Fruit fly (Drosophila melanogaster) whole organism, embryonic: ENCODE measurements around the gene Syt12.

ENCODE experiments used
- B-H1 ChIP-seq: fragments of 200-800 bp; sonication (Bioruptor generic); IDR thresholded peaks from 3 replicates; pipeline ENCODE4 v1.3.6; 2022; ENCODE audit warnings: missing biosample characterization, missing genetic modification characterization
- Bdp1 ChIP-seq: fragments of 200-800 bp; sonication (Bioruptor generic); optimal IDR thresholded peaks from 3 replicates; lab custom pipeline; 2016; ENCODE audit warnings: missing biosample characterization, missing genetic modification characterization
- CG10431 ChIP-seq: fragments of 200-800 bp; sonication (Bioruptor generic); optimal IDR thresholded peaks from 3 replicates; lab custom pipeline; 2018; ENCODE audit warnings: missing biosample characterization, mild to moderate bottlenecking, missing genetic modification characterization
- CG11085 ChIP-seq: fragments of 200-800 bp; sonication (Bioruptor generic); IDR thresholded peaks from 2 replicates; pipeline ENCODE4 v1.3.6; 2022; ENCODE audit warnings: missing biosample characterization, missing genetic modification characterization
- CG11247 ChIP-seq: fragments of 200-800 bp; sonication (Bioruptor generic); IDR thresholded peaks from 2 replicates; pipeline ENCODE4 v1.3.6; 2022; ENCODE audit warnings: missing biosample characterization, missing genetic modification characterization
- CG11398 ChIP-seq: fragments of 200-800 bp; sonication (Bioruptor generic); optimal IDR thresholded peaks from 2 replicates; lab custom pipeline; 2016; ENCODE audit warnings: missing biosample characterization, missing genetic modification characterization
- CG11695 ChIP-seq: fragments of 200-800 bp; sonication (Bioruptor generic); IDR thresholded peaks from 3 replicates; pipeline ENCODE4 v1.3.6; 2022; ENCODE audit warnings: missing biosample characterization, missing genetic modification characterization
- CG12299 ChIP-seq: fragments of 200-800 bp; sonication (Bioruptor generic); optimal IDR thresholded peaks from 2 replicates; lab custom pipeline; 2018; ENCODE audit warnings: missing biosample characterization, mild to moderate bottlenecking, missing genetic modification characterization
- CG15269 ChIP-seq: fragments of 200-800 bp; sonication (Bioruptor generic); optimal IDR thresholded peaks from 2 replicates; lab custom pipeline; 2018; ENCODE audit warnings: missing biosample characterization, mild to moderate bottlenecking, missing genetic modification characterization, moderate library complexity
- CG18011 ChIP-seq: fragments of 200-800 bp; sonication (Bioruptor generic); optimal IDR thresholded peaks from 2 replicates; lab custom pipeline; 2017; ENCODE audit warnings: missing biosample characterization, missing genetic modification characterization, mild to moderate bottlenecking, moderate library complexity, missing genotype
- CG2202 ChIP-seq: fragments of 200-800 bp; sonication (Bioruptor generic); optimal IDR thresholded peaks from 2 replicates; lab custom pipeline; 2018; ENCODE audit warnings: missing biosample characterization, mild to moderate bottlenecking, missing genetic modification characterization
- CG2678 ChIP-seq: fragments of 200-800 bp; sonication (Bioruptor generic); optimal IDR thresholded peaks from 3 replicates; lab custom pipeline; 2019; ENCODE audit warnings: missing biosample characterization, mild to moderate bottlenecking, missing genetic modification characterization, moderate library complexity
- CG31365 ChIP-seq: fragments of 200-800 bp; sonication (Bioruptor generic); optimal IDR thresholded peaks from 2 replicates; lab custom pipeline; 2018; ENCODE audit warnings: missing biosample characterization, mild to moderate bottlenecking, missing genetic modification characterization
- CG31441 ChIP-seq: fragments of 200-800 bp; sonication (Bioruptor generic); IDR thresholded peaks from 2 replicates; pipeline ENCODE4 v1.3.6; 2022; ENCODE audit warnings: missing biosample characterization, missing genetic modification characterization
- CG3163 ChIP-seq: fragments of 200-800 bp; sonication (Bioruptor generic); optimal IDR thresholded peaks from 3 replicates; lab custom pipeline; 2016; ENCODE audit warnings: missing biosample characterization, missing genetic modification characterization
- CG32532 ChIP-seq: fragments of 200-800 bp; sonication (Bioruptor generic); IDR thresholded peaks from 2 replicates; pipeline ENCODE4 v1.3.6; 2022; ENCODE audit warnings: missing biosample characterization, missing genetic modification characterization
- CG33557 ChIP-seq: fragments of 200-800 bp; sonication (Bioruptor generic); optimal IDR thresholded peaks from 2 replicates; lab custom pipeline; 2019; ENCODE audit warnings: missing biosample characterization, mild to moderate bottlenecking, missing genetic modification characterization, moderate library complexity
- CG34224 ChIP-seq: fragments of 200-800 bp; sonication (Bioruptor generic); IDR thresholded peaks from 3 replicates; pipeline ENCODE4 v1.3.6; 2022; ENCODE audit warnings: missing biosample characterization, missing genetic modification characterization; ENCODE audit not compliant: partially characterized antibody
- CG4424 ChIP-seq: fragments of 200-800 bp; sonication (Bioruptor generic); optimal IDR thresholded peaks from 3 replicates; lab custom pipeline; 2016; ENCODE audit warnings: missing biosample characterization, missing genetic modification characterization
- CG4617 ChIP-seq: fragments of 200-800 bp; sonication (Bioruptor generic); optimal IDR thresholded peaks from 3 replicates; lab custom pipeline; 2016; ENCODE audit warnings: missing biosample characterization, missing genetic modification characterization, borderline replicate concordance
- CG7928 ChIP-seq: fragments of 200-800 bp; sonication (Bioruptor generic); optimal IDR thresholded peaks from 2 replicates; lab custom pipeline; 2017; ENCODE audit warnings: missing biosample characterization, mild to moderate bottlenecking, missing genetic modification characterization
- CG9727 ChIP-seq: fragments of 200-800 bp; sonication (Bioruptor generic); optimal IDR thresholded peaks from 3 replicates; lab custom pipeline; 2017; ENCODE audit warnings: missing biosample characterization, mild to moderate bottlenecking, missing genetic modification characterization
- Eip74EF ChIP-seq, 2 experiments: fragments of 200-800 bp in 1 of 2; fragments of >200 bp in 1 of 2; sonication (Bioruptor generic) in 1 of 2; optimal IDR thresholded peaks; 2 replicates each; lab custom pipeline; 2017 to 2019; ENCODE audit warnings: missing biosample characterization in 2 of 2, missing genetic modification characterization in 2 of 2, mild to moderate bottlenecking in 1 of 2, moderate library complexity in 1 of 2
- Gsc ChIP-seq: fragments of 200-800 bp; sonication (Bioruptor generic); IDR thresholded peaks from 2 replicates; pipeline ENCODE4 v1.3.6; 2022; ENCODE audit warnings: missing biosample characterization, missing genetic modification characterization
- HLH3B ChIP-seq: fragments of 200-800 bp; sonication (Bioruptor generic); IDR thresholded peaks from 2 replicates; pipeline ENCODE4 v1.3.6; 2022; ENCODE audit warnings: missing biosample characterization, missing genetic modification characterization
- HLH4C ChIP-seq: fragments of 200-800 bp; sonication (Bioruptor generic); IDR thresholded peaks from 3 replicates; pipeline ENCODE4 v1.3.6; 2022; ENCODE audit warnings: missing biosample characterization, missing genetic modification characterization; ENCODE audit not compliant: partially characterized antibody
- Hr51 ChIP-seq, 2 experiments: fragments of 200-800 bp; sonication (Bioruptor generic); optimal IDR thresholded peaks; 2 replicates in 1 of 2; 3 replicates in 1 of 2; lab custom pipeline; 2016 to 2018; ENCODE audit warnings: missing biosample characterization in 2 of 2, missing genetic modification characterization in 2 of 2, mild to moderate bottlenecking in 1 of 2, moderate library complexity in 1 of 2
- Kr ChIP-seq: fragments of 200-800 bp; sonication (Bioruptor generic); optimal IDR thresholded peaks from 2 replicates; lab custom pipeline; 2017; ENCODE audit warnings: missing biosample characterization, mild to moderate bottlenecking, missing genetic modification characterization
- MTF-1 ChIP-seq: fragments of 200-800 bp; sonication (Bioruptor generic); optimal IDR thresholded peaks from 2 replicates; lab custom pipeline; 2018; ENCODE audit warnings: missing biosample characterization, mild to moderate bottlenecking, missing genetic modification characterization, borderline replicate concordance
- Neu2 ChIP-seq: fragments of 200-800 bp; sonication (Bioruptor generic); optimal IDR thresholded peaks from 3 replicates; lab custom pipeline; 2016; ENCODE audit warnings: missing biosample characterization, missing genetic modification characterization, borderline replicate concordance
- Nf-YC ChIP-seq: fragments of 200-800 bp; optimal IDR thresholded peaks from 3 replicates; lab custom pipeline; 2019; ENCODE audit warnings: missing biosample characterization, mild to moderate bottlenecking, missing genetic modification characterization, moderate library complexity
- NfI ChIP-seq: fragments of 200-800 bp; sonication (Bioruptor generic); optimal IDR thresholded peaks from 3 replicates; lab custom pipeline; 2018; ENCODE audit warnings: missing biosample characterization, mild to moderate bottlenecking, missing genetic modification characterization, moderate library complexity
- Rx ChIP-seq: fragments of 200-800 bp; sonication (Bioruptor generic); IDR thresholded peaks from 2 replicates; pipeline ENCODE4 v1.3.6; 2022; ENCODE audit warnings: missing biosample characterization, missing genetic modification characterization
- Sin3A ChIP-seq: fragments of >200 bp; optimal IDR thresholded peaks from 2 replicates; lab custom pipeline; 2018
- Six4 ChIP-seq: fragments of 200-800 bp; sonication (Bioruptor generic); optimal IDR thresholded peaks from 2 replicates; lab custom pipeline; 2016; ENCODE audit warnings: missing biosample characterization, missing genetic modification characterization
- Spps ChIP-seq: fragments of 200-800 bp; sonication (Bioruptor generic); optimal IDR thresholded peaks from 2 replicates; lab custom pipeline; 2018; ENCODE audit warnings: missing biosample characterization, mild to moderate bottlenecking, missing genetic modification characterization
- ap ChIP-seq: fragments of 200-800 bp; sonication (Bioruptor generic); IDR thresholded peaks from 2 replicates; pipeline ENCODE4 v1.3.6; 2022; ENCODE audit warnings: missing biosample characterization, missing genetic modification characterization
- ash1 ChIP-seq: fragments of 200-800 bp; sonication (Bioruptor generic); optimal IDR thresholded peaks from 2 replicates; lab custom pipeline; 2018; ENCODE audit warnings: missing biosample characterization, mild to moderate bottlenecking, missing genetic modification characterization
- bsh ChIP-seq, 2 experiments: fragments of 200-800 bp; sonication (Bioruptor generic); optimal IDR thresholded peaks; 2 replicates each; lab custom pipeline; 2017 to 2018; ENCODE audit warnings: mild to moderate bottlenecking in 2 of 2, missing biosample characterization in 2 of 2, missing genetic modification characterization in 2 of 2, moderate library complexity in 1 of 2
- croc ChIP-seq: fragments of 200-800 bp; sonication (Bioruptor generic); conservative IDR thresholded peaks from 3 replicates; pipeline ENCODE4 v1.3.6; 2022; ENCODE audit warnings: missing biosample characterization, missing genetic modification characterization
- fd3F ChIP-seq: fragments of 200-800 bp; sonication (Bioruptor generic); optimal IDR thresholded peaks from 2 replicates; lab custom pipeline; 2018; ENCODE audit warnings: missing biosample characterization, mild to moderate bottlenecking, missing genetic modification characterization, moderate library complexity
- pnt ChIP-seq: fragments of 200-800 bp; sonication (Bioruptor generic); optimal IDR thresholded peaks from 3 replicates; lab custom pipeline; 2016; ENCODE audit warnings: missing biosample characterization, missing genetic modification characterization
- pzg ChIP-seq: fragments of 200-800 bp; sonication (Bioruptor generic); optimal IDR thresholded peaks from 3 replicates; lab custom pipeline; 2018; ENCODE audit warnings: missing biosample characterization, mild to moderate bottlenecking, missing genetic modification characterization, moderate library complexity
- row ChIP-seq: fragments of 200-800 bp; sonication (Bioruptor generic); IDR thresholded peaks from 3 replicates; pipeline ENCODE4 v1.3.6; 2022; ENCODE audit warnings: missing biosample characterization, missing genetic modification characterization
- sisA ChIP-seq: fragments of 200-800 bp; sonication (Bioruptor generic); IDR thresholded peaks from 2 replicates; pipeline ENCODE4 v1.3.6; 2022; ENCODE audit warnings: missing biosample characterization, missing genetic modification characterization
- sob ChIP-seq: fragments of 200-800 bp; sonication (Bioruptor generic); IDR thresholded peaks from 2 replicates; pipeline ENCODE4 v1.3.6; 2022; ENCODE audit warnings: missing biosample characterization, missing genetic modification characterization
- tx ChIP-seq: fragments of 200-800 bp; sonication (Bioruptor generic); optimal IDR thresholded peaks from 2 replicates; lab custom pipeline; 2016; ENCODE audit warnings: missing biosample characterization, missing genetic modification characterization
- usp ChIP-seq: fragments of >200 bp; optimal IDR thresholded peaks from 2 replicates; lab custom pipeline; 2017; ENCODE audit warnings: missing biosample characterization, missing genetic modification characterization
- zen2 ChIP-seq: fragments of 200-800 bp; sonication (Bioruptor generic); IDR thresholded peaks from 3 replicates; pipeline ENCODE4 v1.3.6; 2022; ENCODE audit warnings: missing biosample characterization, missing genetic modification characterization; ENCODE audit not compliant: partially characterized antibody

Gene Syt12

DNA sequence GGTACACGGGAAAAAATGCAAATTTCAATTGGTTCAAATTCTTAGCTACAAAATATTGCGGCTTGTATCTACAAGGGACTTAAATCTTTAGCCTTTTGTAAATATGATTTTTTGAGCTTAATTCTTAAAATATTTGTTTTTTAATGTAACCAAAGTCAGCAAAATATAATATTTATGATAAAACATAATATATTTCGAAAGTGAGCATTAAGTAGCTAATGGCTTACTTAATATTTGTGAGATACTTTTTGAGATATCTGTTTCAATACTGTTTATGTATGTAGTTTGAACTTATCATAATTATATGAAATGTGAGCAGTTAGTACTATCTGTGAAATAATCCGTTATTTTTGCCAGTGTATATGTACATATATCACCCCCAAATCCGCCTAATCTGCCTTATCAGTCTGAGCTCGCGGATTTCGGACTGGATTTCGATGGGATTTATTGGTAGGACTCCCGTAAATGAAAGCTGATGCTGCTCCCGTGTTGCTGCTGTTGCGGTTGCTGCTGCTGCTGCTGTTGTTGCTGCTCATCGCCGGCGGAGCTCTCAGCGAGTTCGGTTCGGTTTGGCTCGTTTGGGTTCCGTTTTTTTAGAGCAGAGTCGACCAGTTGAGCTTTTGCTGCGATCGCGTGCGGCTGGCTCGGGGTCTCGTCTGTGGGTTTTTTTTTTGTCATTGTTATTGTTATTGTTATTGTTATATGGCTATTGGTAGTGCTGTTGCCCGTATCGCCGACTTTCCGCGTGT lies 38.2 kb upstream of the Syt12 start (continued):
- TF ChIP-seq CG2202 (tag; lab: Kevin White, UChicago) (no peak), MTF-1 (GFP tag; lab: Kevin White, UChicago) (no peak), CG11398 (no peak), CG15269 (tag; lab: Kevin White, UChicago) (peak; percentile 19), Neu2 (GFP tag; lab: Kevin White, UChicago) (no peak), Kr (GFP tag; lab: Kevin White, UChicago) (no peak), ap (GFP tag; lab: Robert Waterston, UW) (no peak), tx (GFP tag; lab: Kevin White, UChicago) (no peak), CG12299 (tag; lab: Kevin White, UChicago) (no peak), CG31365 (tag; lab: Kevin White, UChicago) (no peak), Sin3A (lab: Kevin White, UChicago) (no peak), fd3F (GFP tag; lab: Kevin White, UChicago) (no peak), CG31441 (no peak), CG32532 (GFP tag; lab: Robert Waterston, UW) (peak; percentile 51; the same call in 1 of the 2 replicates), CG11695 (no peak), CG11085 (GFP tag; lab: Robert Waterston, UW) (no peak), CG7928 (GFP tag; lab: Kevin White, UChicago) (no peak), B-H1 (GFP tag; lab: Robert Waterston, UW) (no peak), Bdp1 (GFP tag; lab: Kevin White, UChicago) (no peak), pzg (no peak), Nf-YC (tag; lab: Kevin White, UChicago) (no peak), Hr51 (GFP tag; optimal IDR thresholded peaks at IDR 0.05; lab: Kevin White, UChicago) (peak in 1 of 2 experiments; percentile 28), CG4617 (no peak), usp (no peak), Rx (GFP tag; lab: Robert Waterston, UW) (no peak), zen2 (GFP tag; lab: Robert Waterston, UW) (no peak), NfI (GFP tag; lab: Kevin White, UChicago) (no peak), CG34224 (GFP tag; lab: Robert Waterston, UW) (no peak), CG33557 (GFP tag; lab: Kevin White, UChicago) (no peak), croc (GFP tag; lab: Robert Waterston, UW) (no peak), ash1 (GFP tag; lab: Kevin White, UChicago) (no peak), Spps (tag; lab: Kevin White, UChicago) (no peak), row (GFP tag; lab: Robert Waterston, UW) (peak; percentile 22; the same call in 1 of the 3 replicates), pnt (no peak), HLH3B (no peak), CG4424 (GFP tag; lab: Kevin White, UChicago) (peak; percentile 15), Six4 (GFP tag; lab: Kevin White, UChicago) (no peak), sisA (GFP tag; lab: Robert Waterston, UW) (0 out of 2 replicates have a peak, but pooled peaks have one; percentile 27), Gsc (GFP tag; lab: Robert Waterston, UW) (no peak), CG3163 (GFP tag; lab: Kevin White, UChicago) (no peak), CG2678 (tag; lab: Kevin White, UChicago) (peak; percentile 70), CG11247 (GFP tag; lab: Robert Waterston, UW) (no peak), HLH4C (GFP tag; lab: Robert Waterston, UW) (no peak), CG9727 (peak; percentile 53), sob (GFP tag; lab: Robert Waterston, UW) (peak; percentile 40; the same call in 1 of the 2 replicates), CG10431 (GFP tag; lab: Kevin White, UChicago) (no peak), CG18011 (no peak), Eip74EF (GFP tag; optimal IDR thresholded peaks at IDR 0.05; lab: Kevin White, UChicago) (peak in 1 of 2 experiments; percentile 35), bsh (GFP tag; optimal IDR thresholded peaks at IDR 0.05; lab: Kevin White, UChicago) (peak in 1 of 2 experiments; percentile 1)
